Fruit fly (Drosophila melanogaster) whole organism, wandering third instar larva: ENCODE data around the gene CG8300.

ENCODE experiments used
- Abd-B ChIP-seq: fragments of >200 bp; optimal IDR thresholded peaks from 2 replicates; lab custom pipeline; 2017; ENCODE audit warnings: missing biosample characterization, missing genetic modification characterization
- CG9705 ChIP-seq: fragments of 200-800 bp; sonication (Bioruptor generic); optimal IDR thresholded peaks from 2 replicates; lab custom pipeline; 2018; ENCODE audit warnings: missing biosample characterization, mild to moderate bottlenecking, missing genetic modification characterization
- Dfd ChIP-seq: fragments of >200 bp; optimal IDR thresholded peaks from 2 replicates; lab custom pipeline; 2017; ENCODE audit warnings: missing biosample characterization, missing genetic modification characterization
- Dif ChIP-seq: fragments of 200-275, 200-300 bp; sonication (Bioruptor generic); optimal IDR thresholded peaks from 2 replicates; lab custom pipeline; 2018; ENCODE audit warnings: missing biosample characterization, missing genetic modification characterization; ENCODE audit not compliant: partially characterized antibody
- GATAd ChIP-seq: sonication (Bioruptor generic); optimal IDR thresholded peaks from 2 replicates; lab custom pipeline; 2016; ENCODE audit warnings: missing biosample characterization, missing genetic modification characterization
- HLH106 ChIP-seq: fragments of 200-800 bp; optimal IDR thresholded peaks from 3 replicates; lab custom pipeline; 2019; ENCODE audit warnings: missing biosample characterization, mild to moderate bottlenecking, missing genetic modification characterization, moderate library complexity
- Hnf4 ChIP-seq: fragments of 200-800 bp; sonication (Bioruptor generic); optimal IDR thresholded peaks from 2 replicates; lab custom pipeline; 2016; ENCODE audit warnings: missing biosample characterization, mild to moderate bottlenecking, missing genetic modification characterization
- Hr78 ChIP-seq: fragments of >200 bp; optimal IDR thresholded peaks from 2 replicates; lab custom pipeline; 2017; ENCODE audit warnings: missing biosample characterization, missing genetic modification characterization
- Hr83 ChIP-seq: fragments of 200-300 bp; sonication (Bioruptor generic); optimal IDR thresholded peaks from 2 replicates; lab custom pipeline; 2016; ENCODE audit warnings: missing biosample characterization, mild to moderate bottlenecking, missing genetic modification characterization, moderate library complexity; ENCODE audit not compliant: poor library complexity, severe bottlenecking
- Jra ChIP-seq: sonication (Bioruptor generic); optimal IDR thresholded peaks from 2 replicates; lab custom pipeline; 2016; ENCODE audit warnings: missing biosample characterization, missing genetic modification characterization
- Mio ChIP-seq: sonication (Bioruptor generic); optimal IDR thresholded peaks from 2 replicates; lab custom pipeline; 2016; ENCODE audit warnings: missing biosample characterization, missing genetic modification characterization
- Myc ChIP-seq: fragments of >200 bp; optimal IDR thresholded peaks from 2 replicates; lab custom pipeline; 2017
- N ChIP-seq: fragments of >200 bp; optimal IDR thresholded peaks from 2 replicates; lab custom pipeline; 2018; ENCODE audit warnings: missing biosample characterization, missing external identifiers, missing genetic modification characterization
- OdsH ChIP-seq: fragments of 200-800 bp; sonication (Bioruptor generic); optimal IDR thresholded peaks from 2 replicates; lab custom pipeline; 2016; ENCODE audit warnings: missing biosample characterization, mild to moderate bottlenecking, missing genetic modification characterization
- Rel ChIP-seq, 2 experiments: fragments of 200-800 bp; sonication (Bioruptor generic) in 1 of 2; optimal IDR thresholded peaks; 2 replicates in 1 of 2; 3 replicates in 1 of 2; lab custom pipeline; 2016 to 2019; ENCODE audit warnings: mild to moderate bottlenecking in 2 of 2, missing biosample characterization in 2 of 2, missing genetic modification characterization in 2 of 2, moderate library complexity in 1 of 2
- Sp1 ChIP-seq: fragments of 200-800 bp; sonication (Bioruptor generic); optimal IDR thresholded peaks from 3 replicates; lab custom pipeline; 2019; ENCODE audit warnings: missing biosample characterization, mild to moderate bottlenecking, missing genetic modification characterization, moderate library complexity
- Vsx2 ChIP-seq: fragments of 200-300, 225-300 bp; sonication (Bioruptor generic); optimal IDR thresholded peaks from 2 replicates; lab custom pipeline; 2018; ENCODE audit warnings: missing biosample characterization, missing genetic modification characterization; ENCODE audit not compliant: partially characterized antibody
- br ChIP-seq: fragments of 200-800 bp; sonication (Bioruptor generic); optimal IDR thresholded peaks from 2 replicates; lab custom pipeline; 2016; ENCODE audit warnings: missing biosample characterization, missing genetic modification characterization
- dl ChIP-seq, 2 experiments: fragments of 175-275, 200-275 bp in 1 of 2; fragments of 200-275 bp in 1 of 2; sonication (Bioruptor generic); optimal IDR thresholded peaks; lab custom pipeline; 2018; ENCODE audit warnings: mild to moderate bottlenecking in 2 of 2, missing biosample characterization in 2 of 2, missing genetic modification characterization in 2 of 2, moderate library complexity in 2 of 2; ENCODE audit not compliant: partially characterized antibody in 2 of 2, insufficient read depth in 1 of 2
- dmrt93B ChIP-seq: fragments of 200-800 bp; sonication (Bioruptor generic); optimal IDR thresholded peaks from 2 replicates; lab custom pipeline; 2018; ENCODE audit warnings: missing biosample characterization, mild to moderate bottlenecking, missing genetic modification characterization
- dsf ChIP-seq: sonication (Bioruptor generic); optimal IDR thresholded peaks from 2 replicates; lab custom pipeline; 2016; ENCODE audit warnings: missing biosample characterization, missing genetic modification characterization, borderline replicate concordance
- ey ChIP-seq: fragments of 200-800 bp; sonication (Bioruptor generic); optimal IDR thresholded peaks from 2 replicates; lab custom pipeline; 2016; ENCODE audit warnings: missing biosample characterization, missing genetic modification characterization
- foxo ChIP-seq, 2 experiments: fragments of 200-800 bp; sonication (Bioruptor generic); optimal IDR thresholded peaks; 2 replicates in 1 of 2; 3 replicates in 1 of 2; lab custom pipeline; 2016 to 2017; ENCODE audit warnings: missing biosample characterization in 2 of 2, missing genetic modification characterization in 2 of 2
- fru ChIP-seq: fragments of 200-800 bp; sonication (Bioruptor generic); optimal IDR thresholded peaks from 3 replicates; lab custom pipeline; 2016; ENCODE audit warnings: missing biosample characterization, mild to moderate bottlenecking, missing genetic modification characterization
- h ChIP-seq: fragments of 200-800 bp; sonication (Bioruptor generic); optimal IDR thresholded peaks from 3 replicates; lab custom pipeline; 2016; ENCODE audit warnings: missing biosample characterization, mild to moderate bottlenecking, missing genetic modification characterization
- jim ChIP-seq: fragments of 175-275, 200-325 bp; sonication (Bioruptor generic); optimal IDR thresholded peaks from 2 replicates; lab custom pipeline; 2016; ENCODE audit warnings: missing biosample characterization, mild to moderate bottlenecking, missing genetic modification characterization
- lola ChIP-seq: fragments of >200 bp; optimal IDR thresholded peaks from 2 replicates; lab custom pipeline; 2017; ENCODE audit warnings: missing biosample characterization, missing genetic modification characterization
- psq ChIP-seq: fragments of 200-800 bp; sonication (Bioruptor generic); optimal IDR thresholded peaks from 3 replicates; lab custom pipeline; 2017; ENCODE audit warnings: missing biosample characterization, mild to moderate bottlenecking, missing genetic modification characterization, moderate library complexity
- rgr ChIP-seq: fragments of 200-800 bp; sonication (Bioruptor generic); optimal IDR thresholded peaks from 3 replicates; lab custom pipeline; 2016; ENCODE audit warnings: missing biosample characterization, mild to moderate bottlenecking, missing genetic modification characterization
- sage ChIP-seq: fragments of 200-800 bp; sonication (Bioruptor generic); optimal IDR thresholded peaks from 2 replicates; lab custom pipeline; 2016; ENCODE audit warnings: missing biosample characterization, mild to moderate bottlenecking, missing genetic modification characterization
- sv ChIP-seq: fragments of 200-800 bp; sonication (Bioruptor generic); optimal IDR thresholded peaks from 3 replicates; lab custom pipeline; 2016; ENCODE audit warnings: missing biosample characterization, missing genetic modification characterization
- tai ChIP-seq: sonication (Bioruptor generic); optimal IDR thresholded peaks from 2 replicates; lab custom pipeline; 2016; ENCODE audit warnings: missing biosample characterization, missing genetic modification characterization
- woc ChIP-seq: sonication (Bioruptor generic); optimal IDR thresholded peaks from 2 replicates; lab custom pipeline; 2016; ENCODE audit warnings: missing biosample characterization, mild to moderate bottlenecking, missing genetic modification characterization

The CG8300 gene

DNA sequence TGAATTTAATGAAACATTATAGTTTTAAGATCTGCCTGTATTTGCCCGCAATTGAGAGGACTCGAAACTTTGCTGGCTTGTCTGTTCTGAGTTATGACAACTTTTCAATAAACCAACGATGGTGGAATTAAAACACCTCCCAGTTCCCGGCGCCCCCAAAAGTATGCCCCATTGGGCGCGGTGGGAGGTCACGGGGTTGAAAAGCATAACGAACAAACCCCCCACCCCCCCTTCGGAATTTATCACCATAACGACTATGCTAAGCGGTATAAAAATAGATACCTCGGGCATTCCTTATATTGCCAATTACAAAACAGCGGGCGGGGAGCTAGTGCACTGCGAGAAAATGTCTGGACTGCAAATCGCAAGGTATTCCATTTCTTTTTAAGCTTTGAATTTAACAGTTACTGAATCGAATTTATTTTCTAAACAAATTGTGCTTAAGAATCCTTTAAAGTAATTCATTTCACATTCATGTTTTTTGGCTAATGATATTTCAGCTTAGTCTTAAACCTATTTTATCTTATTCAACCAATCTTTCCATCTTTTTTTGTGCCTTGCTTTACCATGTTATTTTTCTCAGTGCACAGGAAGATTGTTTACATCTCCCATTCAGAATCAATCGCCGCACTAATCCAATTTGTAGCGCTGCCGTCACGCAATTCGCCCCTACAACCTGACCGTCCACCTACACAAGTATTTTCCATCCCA, 3.2 kb upstream of the CG8300 start:
- peak; percentile 71 for TF ChIP-seq rgr (GFP tag; lab: Kevin White, UChicago)
- TF ChIP-seq N (GFP tag; lab: Kevin White, UChicago), result no peak
- peak; percentile 68 for TF ChIP-seq br (GFP tag; lab: Kevin White, UChicago)
- no peak for TF ChIP-seq dl (GFP tag; optimal IDR thresholded peaks at IDR 0.05; lab: Kevin White, UChicago; ENCODE audit: insufficient read depth in 1 of 2, partially characterized antibody in 2 of 2)
- peak; percentile 58 for TF ChIP-seq psq (GFP tag; lab: Kevin White, UChicago)
- TF ChIP-seq ey (GFP tag; lab: Kevin White, UChicago), result peak; percentile 54
- TF ChIP-seq Abd-B (GFP tag; lab: Kevin White, UChicago), result no peak
- peak; percentile 65 for TF ChIP-seq Hnf4 (GFP tag; lab: Kevin White, UChicago)
- peak; percentile 39 for TF ChIP-seq Jra
- TF ChIP-seq Mio, result no peak
- TF ChIP-seq dmrt93B, result peak; percentile 47
- peak; percentile 70 for TF ChIP-seq HLH106 (tag; lab: Kevin White, UChicago)
- TF ChIP-seq Dfd (GFP tag; lab: Kevin White, UChicago), result no peak
- TF ChIP-seq foxo (GFP tag; optimal IDR thresholded peaks at IDR 0.05; lab: Kevin White, UChicago), result peak in 1 of 2 experiments; percentile 65
- peak; percentile 74 for TF ChIP-seq OdsH
- peak; percentile 83 for TF ChIP-seq Sp1 (GFP tag; lab: Kevin White, UChicago)
- TF ChIP-seq sv (GFP tag; lab: Kevin White, UChicago), result peak; percentile 65
- TF ChIP-seq jim (GFP tag; lab: Kevin White, UChicago), result no peak
- peak; percentile 61 for TF ChIP-seq woc
- TF ChIP-seq fru, result peak; percentile 69
- TF ChIP-seq h (GFP tag; lab: Kevin White, UChicago), result peak; percentile 58
- TF ChIP-seq CG9705 (GFP tag; lab: Kevin White, UChicago), result peak; percentile 15
- TF ChIP-seq Dif (GFP tag; lab: Kevin White, UChicago), result no peak

DNA sequence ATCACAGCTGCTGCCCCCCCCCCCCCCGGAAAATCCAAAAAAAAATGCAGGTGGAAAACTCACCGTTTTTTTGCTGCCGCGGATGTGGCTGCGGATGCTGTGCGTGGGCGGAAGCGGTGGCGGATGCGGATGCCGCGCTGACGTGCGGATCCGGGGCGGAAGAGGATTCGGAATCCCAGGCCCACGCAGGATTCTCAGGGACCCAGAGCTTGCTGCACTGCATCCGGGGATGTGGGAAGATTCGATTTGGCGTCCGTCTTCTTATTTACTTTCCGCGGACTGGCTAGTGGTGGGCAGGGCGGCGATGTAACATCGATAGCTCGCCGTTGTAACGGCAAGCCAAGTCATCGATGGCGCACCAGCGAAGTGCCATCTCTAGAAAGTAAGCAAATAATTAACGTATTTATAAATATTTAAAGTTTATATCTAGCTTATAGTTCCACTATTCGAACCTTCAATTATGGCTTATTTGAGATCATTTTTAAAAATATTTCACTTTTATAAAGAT, 2.6 kb upstream of the CG8300 start, which contains the start of gene CG4615:
CG4615 (minus strand) TSS at position 288 of the 508 bp plus-strand sequence.
- TF ChIP-seq woc (no peak), rgr (GFP tag; lab: Kevin White, UChicago) (peak; percentile 5), jim (GFP tag; lab: Kevin White, UChicago) (no peak), br (GFP tag; lab: Kevin White, UChicago) (no peak), Mio (no peak), Hnf4 (GFP tag; lab: Kevin White, UChicago) (peak; percentile 33), lola (GFP tag; lab: Kevin White, UChicago) (no peak), Hr83 (GFP tag; lab: Kevin White, UChicago) (peak; percentile 85), Vsx2 (no peak), Hr78 (GFP tag; lab: Kevin White, UChicago) (no peak), h (GFP tag; lab: Kevin White, UChicago) (peak; percentile 22), Myc (lab: Kevin White, UChicago) (no peak), dsf (no peak), Abd-B (GFP tag; lab: Kevin White, UChicago) (no peak), Dif (GFP tag; lab: Kevin White, UChicago) (no peak), Dfd (GFP tag; lab: Kevin White, UChicago) (no peak), psq (GFP tag; lab: Kevin White, UChicago) (no peak), dmrt93B (no peak), GATAd (GFP tag; lab: Kevin White, UChicago) (peak; percentile 13), Jra (peak; percentile 25), CG9705 (GFP tag; lab: Kevin White, UChicago) (no peak), Rel (GFP tag; optimal IDR thresholded peaks at IDR 0.05; lab: Kevin White, UChicago) (no peak), Rel (tag; optimal IDR thresholded peaks at IDR 0.05; lab: Kevin White, UChicago) (peak; percentile 38), sage (peak; percentile 8), tai (GFP tag; lab: Kevin White, UChicago) (no peak)

DNA sequence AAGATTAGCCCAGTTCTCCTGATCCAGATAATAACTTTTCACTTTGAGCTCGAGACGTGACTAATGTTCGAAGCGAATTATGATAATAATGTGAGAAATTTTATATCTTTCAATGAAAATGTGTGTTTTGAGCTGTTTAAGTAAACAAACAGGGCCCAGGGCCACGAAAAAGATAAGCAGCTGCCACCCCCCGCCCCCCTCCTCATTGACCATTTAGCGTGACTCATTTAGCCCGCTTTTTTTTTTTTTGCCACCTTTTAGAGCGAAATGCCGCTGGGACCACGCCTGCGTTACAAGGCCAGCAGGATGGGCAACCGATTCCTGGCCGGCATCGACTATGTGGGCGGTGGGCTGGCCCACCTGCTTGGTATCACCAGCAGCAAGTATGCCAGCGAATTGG, 848 bp downstream of the CG8300 start:
- TF ChIP-seq woc, result no peak
- TF ChIP-seq Jra, result peak; percentile 21
